Fruit fly (Drosophila melanogaster): Measurements from ENCODE around the gene Vha16-3.

Gene Vha16-3

dm6 chr3L:11466985-11467384 is 6.1 kb upstream of the Vha16-3 start:
- no peak for TF ChIP-seq psq (optimal IDR thresholded peaks at IDR 0.05)
- TF ChIP-seq Myc (optimal IDR thresholded peaks at IDR 0.05), result no peak
- TF ChIP-seq insv (optimal IDR thresholded peaks at IDR 0.05), result no peak
- TF ChIP-seq h (optimal IDR thresholded peaks at IDR 0.05), result no peak

dm6 chr3L:11472388-11472787 is 703 bp upstream of the Vha16-3 start:
- TF ChIP-seq ttk (optimal IDR thresholded peaks at IDR 0.05), result no peak
- no peak for TF ChIP-seq insv (optimal IDR thresholded peaks at IDR 0.05)
- TF ChIP-seq h (optimal IDR thresholded peaks at IDR 0.05), result no peak
- TF ChIP-seq Sin3A (optimal IDR thresholded peaks at IDR 0.05), result no peak
- no peak for TF ChIP-seq psq (optimal IDR thresholded peaks at IDR 0.05)
- TF ChIP-seq Myc (optimal IDR thresholded peaks at IDR 0.05), result no peak

dm6 chr3L:11474658-11475057 is 1.6 kb downstream of the Vha16-3 start, which contains the start of gene Vha16-2:
Gene Vha16-2 (plus strand): TSS chr3L:11474958.
- no peak for TF ChIP-seq ttk (optimal IDR thresholded peaks at IDR 0.05)
- TF ChIP-seq psq (optimal IDR thresholded peaks at IDR 0.05), result no peak
- TF ChIP-seq h (optimal IDR thresholded peaks at IDR 0.05), result no peak
- no peak for TF ChIP-seq insv (optimal IDR thresholded peaks at IDR 0.05)
- TF ChIP-seq Myc (optimal IDR thresholded peaks at IDR 0.05), result no peak
- TF ChIP-seq Sin3A (optimal IDR thresholded peaks at IDR 0.05), result no peak

- TF ChIP-seq Myc (optimal IDR thresholded peaks at IDR 0.05) (no peak), Sin3A (optimal IDR thresholded peaks at IDR 0.05) (no peak), h (optimal IDR thresholded peaks at IDR 0.05) (no peak), ttk (optimal IDR thresholded peaks at IDR 0.05) (no peak), psq (optimal IDR thresholded peaks at IDR 0.05) (no peak), insv (optimal IDR thresholded peaks at IDR 0.05) (no peak)
Measured at dm6 chr3L:11480304-11480703, 7.2 kb downstream of the Vha16-3 start.

- no peak for TF ChIP-seq Myc (optimal IDR thresholded peaks at IDR 0.05)
- TF ChIP-seq psq (optimal IDR thresholded peaks at IDR 0.05), result no peak
- no peak for TF ChIP-seq Sin3A (optimal IDR thresholded peaks at IDR 0.05)
- TF ChIP-seq insv (optimal IDR thresholded peaks at IDR 0.05), result no peak
- no peak for TF ChIP-seq h (optimal IDR thresholded peaks at IDR 0.05)
- TF ChIP-seq ttk (optimal IDR thresholded peaks at IDR 0.05), result no peak
Measured at dm6 chr3L:11483135-11483534, 10.0 kb downstream of the Vha16-3 start.

- no peak for TF ChIP-seq Sin3A (optimal IDR thresholded peaks at IDR 0.05)
- TF ChIP-seq Myc (optimal IDR thresholded peaks at IDR 0.05), result no peak
- no peak for TF ChIP-seq ttk (optimal IDR thresholded peaks at IDR 0.05)
- TF ChIP-seq insv (optimal IDR thresholded peaks at IDR 0.05), result no peak
- no peak for TF ChIP-seq h (optimal IDR thresholded peaks at IDR 0.05)
- no peak for TF ChIP-seq psq (optimal IDR thresholded peaks at IDR 0.05)
Measured at dm6 chr3L:11484483-11484882, 11.4 kb downstream of the Vha16-3 start.

dm6 chr3L:11485956-11486609 is 13.0 kb downstream of the Vha16-3 start:
- no peak for TF ChIP-seq psq (optimal IDR thresholded peaks at IDR 0.05)
- no peak for TF ChIP-seq Sin3A (optimal IDR thresholded peaks at IDR 0.05)
- TF ChIP-seq Myc (optimal IDR thresholded peaks at IDR 0.05), result no peak
- TF ChIP-seq insv (optimal IDR thresholded peaks at IDR 0.05), result no peak
- TF ChIP-seq ttk (optimal IDR thresholded peaks at IDR 0.05), result no peak
- TF ChIP-seq h (optimal IDR thresholded peaks at IDR 0.05), result no peak

dm6 chr3L:11487327-11487973 is 14.4 kb downstream of the Vha16-3 start, which contains the start of gene chrb:
Gene chrb (plus strand): TSS chr3L:11487550.
- no peak for TF ChIP-seq Sin3A (optimal IDR thresholded peaks at IDR 0.05)
- no peak for TF ChIP-seq psq (optimal IDR thresholded peaks at IDR 0.05)
- TF ChIP-seq insv (optimal IDR thresholded peaks at IDR 0.05), result no peak
- TF ChIP-seq Myc (optimal IDR thresholded peaks at IDR 0.05), result no peak
- TF ChIP-seq h (optimal IDR thresholded peaks at IDR 0.05), result no peak
- TF ChIP-seq ttk (optimal IDR thresholded peaks at IDR 0.05), result no peak

dm6 chr3L:11488264-11488663 is 15.2 kb downstream of the Vha16-3 start:
- TF ChIP-seq ttk (optimal IDR thresholded peaks at IDR 0.05) (no peak), Myc (optimal IDR thresholded peaks at IDR 0.05) (no peak), h (optimal IDR thresholded peaks at IDR 0.05) (no peak), insv (optimal IDR thresholded peaks at IDR 0.05) (no peak), psq (optimal IDR thresholded peaks at IDR 0.05) (no peak), Sin3A (optimal IDR thresholded peaks at IDR 0.05) (no peak)

- TF ChIP-seq Myc (optimal IDR thresholded peaks at IDR 0.05) (no peak), ttk (optimal IDR thresholded peaks at IDR 0.05) (no peak), insv (optimal IDR thresholded peaks at IDR 0.05) (no peak), psq (optimal IDR thresholded peaks at IDR 0.05) (no peak), h (optimal IDR thresholded peaks at IDR 0.05) (no peak), Sin3A (optimal IDR thresholded peaks at IDR 0.05) (no peak)
Measured at dm6 chr3L:11489489-11489888, 16.4 kb downstream of the Vha16-3 start.

dm6 chr3L:11490539-11490938 is 17.4 kb downstream of the Vha16-3 start:
- TF ChIP-seq Myc (optimal IDR thresholded peaks at IDR 0.05), result no peak
- TF ChIP-seq ttk (optimal IDR thresholded peaks at IDR 0.05), result no peak
- no peak for TF ChIP-seq Sin3A (optimal IDR thresholded peaks at IDR 0.05)
- TF ChIP-seq psq (optimal IDR thresholded peaks at IDR 0.05), result no peak
- TF ChIP-seq insv (optimal IDR thresholded peaks at IDR 0.05), result no peak
- no peak for TF ChIP-seq h (optimal IDR thresholded peaks at IDR 0.05)

dm6 chr3L:11491222-11491873 is 18.3 kb downstream of the Vha16-3 start:
- no peak for TF ChIP-seq Myc (optimal IDR thresholded peaks at IDR 0.05)
- no peak for TF ChIP-seq insv (optimal IDR thresholded peaks at IDR 0.05)
- no peak for TF ChIP-seq ttk (optimal IDR thresholded peaks at IDR 0.05)

Data from Kc167 (cell line).